Fruit fly (Drosophila melanogaster) whole organism, prepupa: Measurements from ENCODE around the gene unc-13-4A.

Experiments used
- CG10631 ChIP-seq: fragments of 200-800 bp; sonication (Bioruptor generic); optimal IDR thresholded peaks from 2 replicates; lab custom pipeline; 2016; ENCODE audit warnings: missing biosample characterization, missing genetic modification characterization
- CG10669 ChIP-seq: fragments of 200-800 bp; sonication (Bioruptor generic); optimal IDR thresholded peaks from 3 replicates; lab custom pipeline; 2018; ENCODE audit warnings: missing biosample characterization, mild to moderate bottlenecking, missing genetic modification characterization, moderate library complexity
- CG11294 ChIP-seq: fragments of 200-800 bp; sonication (Bioruptor generic); IDR thresholded peaks from 2 replicates; pipeline ENCODE4 v1.3.6; 2022; ENCODE audit warnings: missing biosample characterization, missing genetic modification characterization
- CG11762 ChIP-seq: fragments of 200-800 bp; sonication (Bioruptor generic); optimal IDR thresholded peaks from 3 replicates; lab custom pipeline; 2016; ENCODE audit warnings: missing biosample characterization, missing genetic modification characterization; ENCODE audit not compliant: insufficient read depth
- CG15336 ChIP-seq: fragments of 200-800 bp; sonication (Bioruptor generic); IDR thresholded peaks from 2 replicates; pipeline ENCODE4 v1.3.6; 2022; ENCODE audit warnings: missing biosample characterization, missing genetic modification characterization
- CG1621 ChIP-seq: fragments of 200-800 bp; sonication (Bioruptor generic); optimal IDR thresholded peaks from 3 replicates; lab custom pipeline; 2018; ENCODE audit warnings: missing biosample characterization, mild to moderate bottlenecking, missing genetic modification characterization
- CG16779 ChIP-seq: fragments of 200-800 bp; sonication (Bioruptor generic); optimal IDR thresholded peaks from 3 replicates; lab custom pipeline; 2017; ENCODE audit warnings: missing biosample characterization, mild to moderate bottlenecking, missing genetic modification characterization
- CG3032 ChIP-seq: fragments of 200-800 bp; optimal IDR thresholded peaks from 2 replicates; lab custom pipeline; 2019; ENCODE audit warnings: missing biosample characterization, mild to moderate bottlenecking, missing genetic modification characterization, moderate library complexity
- CG32006 ChIP-seq: fragments of 200-800 bp; sonication (Bioruptor generic); optimal IDR thresholded peaks from 3 replicates; lab custom pipeline; 2017; ENCODE audit warnings: missing biosample characterization, mild to moderate bottlenecking, missing genetic modification characterization
- CG34406 ChIP-seq: fragments of 200-800 bp; sonication (Bioruptor generic); optimal IDR thresholded peaks from 3 replicates; lab custom pipeline; 2016; ENCODE audit warnings: missing biosample characterization, missing genetic modification characterization
- CG3919 ChIP-seq: fragments of 200-800 bp; sonication (Bioruptor generic); optimal IDR thresholded peaks from 3 replicates; lab custom pipeline; 2016; ENCODE audit warnings: missing biosample characterization, missing genetic modification characterization
- CG4318 ChIP-seq: fragments of 200-800 bp; sonication (Bioruptor generic); optimal IDR thresholded peaks from 3 replicates; lab custom pipeline; 2017; ENCODE audit warnings: missing biosample characterization, mild to moderate bottlenecking, missing genetic modification characterization
- CG6163 ChIP-seq: fragments of 200-800 bp; sonication (Bioruptor generic); IDR thresholded peaks from 3 replicates; pipeline ENCODE4 v1.3.6; 2022; ENCODE audit warnings: missing biosample characterization, missing genetic modification characterization
- CG6276 ChIP-seq: fragments of 200-800 bp; sonication (Bioruptor generic); optimal IDR thresholded peaks from 2 replicates; lab custom pipeline; 2017; ENCODE audit warnings: missing biosample characterization, mild to moderate bottlenecking, missing genetic modification characterization
- CG6792 ChIP-seq: fragments of 200-800 bp; sonication (Bioruptor generic); optimal IDR thresholded peaks from 3 replicates; lab custom pipeline; 2016; ENCODE audit warnings: missing biosample characterization, missing genetic modification characterization
- CG6854 ChIP-seq: fragments of 200-800 bp; sonication (Bioruptor generic); optimal IDR thresholded peaks from 2 replicates; lab custom pipeline; 2017; ENCODE audit warnings: missing biosample characterization, mild to moderate bottlenecking, missing genetic modification characterization
- CG7368 ChIP-seq: fragments of 200-800 bp; sonication (Bioruptor generic); optimal IDR thresholded peaks from 3 replicates; lab custom pipeline; 2016; ENCODE audit warnings: missing biosample characterization, missing genetic modification characterization
- CG8119 ChIP-seq: fragments of 200-800 bp; sonication (Bioruptor generic); IDR thresholded peaks from 3 replicates; pipeline ENCODE4 v1.3.6; 2022; ENCODE audit warnings: missing biosample characterization, missing genetic modification characterization
- CG8319 ChIP-seq: fragments of 200-800 bp; sonication (Bioruptor generic); optimal IDR thresholded peaks from 3 replicates; lab custom pipeline; 2016; ENCODE audit warnings: missing biosample characterization, missing genetic modification characterization
- Eip75B ChIP-seq: fragments of 200-800 bp; sonication (Bioruptor generic); optimal IDR thresholded peaks from 3 replicates; lab custom pipeline; 2016; ENCODE audit warnings: missing biosample characterization, missing genetic modification characterization
- Eip78C ChIP-seq: fragments of 200-800 bp; sonication (Bioruptor generic); peaks from one replicate; lab custom pipeline; 2016; ENCODE audit warnings: missing biosample characterization, missing genetic modification characterization
- Eip93F ChIP-seq: fragments of 200-800 bp; sonication (Bioruptor generic); optimal IDR thresholded peaks from 2 replicates; lab custom pipeline; 2016; ENCODE audit warnings: missing biosample characterization, mild to moderate bottlenecking, missing genetic modification characterization
- Ets96B ChIP-seq: fragments of 200-800 bp; optimal IDR thresholded peaks from 2 replicates; lab custom pipeline; 2019; ENCODE audit warnings: missing biosample characterization, mild to moderate bottlenecking, missing genetic modification characterization, moderate library complexity
- Gug ChIP-seq: fragments of 200-800 bp; sonication (Bioruptor generic); IDR thresholded peaks from 2 replicates; pipeline ENCODE4 v1.3.6; 2022; ENCODE audit warnings: missing biosample characterization, missing genetic modification characterization
- Hr39 ChIP-seq: fragments of 200-800 bp; sonication (Bioruptor generic); optimal IDR thresholded peaks from 2 replicates; lab custom pipeline; 2016; ENCODE audit warnings: missing biosample characterization, missing genetic modification characterization
- Hr4 ChIP-seq: fragments of 200-800 bp; sonication (Bioruptor generic); optimal IDR thresholded peaks from 3 replicates; lab custom pipeline; 2016; ENCODE audit warnings: missing biosample characterization, missing genetic modification characterization
- Lpt ChIP-seq: fragments of 200-800 bp; sonication (Bioruptor generic); optimal IDR thresholded peaks from 3 replicates; lab custom pipeline; 2016; ENCODE audit warnings: missing biosample characterization, missing genetic modification characterization
- Met ChIP-seq: fragments of 200-800 bp; sonication (Bioruptor generic); optimal IDR thresholded peaks from 3 replicates; lab custom pipeline; 2016; ENCODE audit warnings: missing biosample characterization, missing genetic modification characterization
- OdsH ChIP-seq: fragments of 200-800 bp; sonication (Bioruptor generic); optimal IDR thresholded peaks from 3 replicates; lab custom pipeline; 2016; ENCODE audit warnings: missing biosample characterization, missing genetic modification characterization
- Smox ChIP-seq: fragments of 200-800 bp; sonication (Bioruptor generic); optimal IDR thresholded peaks from 3 replicates; lab custom pipeline; 2016; ENCODE audit warnings: missing biosample characterization, missing genetic modification characterization
- Sox102F ChIP-seq: fragments of 200-800 bp; sonication (Bioruptor generic); optimal IDR thresholded peaks from 2 replicates; lab custom pipeline; 2016; ENCODE audit warnings: missing biosample characterization, mild to moderate bottlenecking, missing genetic modification characterization
- Sox14 ChIP-seq: fragments of 200-800 bp; sonication (Bioruptor generic); optimal IDR thresholded peaks from 3 replicates; lab custom pipeline; 2016; ENCODE audit warnings: missing biosample characterization, missing genetic modification characterization
- achi ChIP-seq: fragments of 200-800 bp; sonication (Bioruptor generic); optimal IDR thresholded peaks from 3 replicates; lab custom pipeline; 2016; ENCODE audit warnings: missing biosample characterization, missing genetic modification characterization
- acj6 ChIP-seq: fragments of 200-800 bp; sonication (Bioruptor generic); optimal IDR thresholded peaks from 3 replicates; lab custom pipeline; 2016; ENCODE audit warnings: missing biosample characterization, missing genetic modification characterization
- cyc ChIP-seq: fragments of 200-800 bp; sonication (Bioruptor generic); optimal IDR thresholded peaks from 3 replicates; lab custom pipeline; 2016; ENCODE audit warnings: missing biosample characterization, missing genetic modification characterization
- dac ChIP-seq: fragments of 200-800 bp; sonication (Bioruptor generic); optimal IDR thresholded peaks from 2 replicates; lab custom pipeline; 2017; ENCODE audit warnings: missing biosample characterization, mild to moderate bottlenecking, missing genetic modification characterization
- dsx ChIP-seq: fragments of 200-800 bp; optimal IDR thresholded peaks from 3 replicates; lab custom pipeline; 2019; ENCODE audit warnings: missing biosample characterization, mild to moderate bottlenecking, missing genetic modification characterization, moderate library complexity; ENCODE audit not compliant: poor library complexity, severe bottlenecking
- eg ChIP-seq: fragments of 200-800 bp; sonication (Bioruptor generic); IDR thresholded peaks from 3 replicates; pipeline ENCODE4 v1.3.6; 2022; ENCODE audit warnings: missing biosample characterization, missing genetic modification characterization
- esn ChIP-seq: fragments of 200-800 bp; sonication (Bioruptor generic); optimal IDR thresholded peaks from 2 replicates; lab custom pipeline; 2016; ENCODE audit warnings: missing biosample characterization, mild to moderate bottlenecking, missing genetic modification characterization, moderate library complexity
- fd59A ChIP-seq: fragments of 200-800 bp; sonication (Bioruptor generic); optimal IDR thresholded peaks from 2 replicates; lab custom pipeline; 2017; ENCODE audit warnings: missing biosample characterization, mild to moderate bottlenecking, missing genetic modification characterization, missing genetic modification reagents
- fd85E ChIP-seq: fragments of 200-800 bp; sonication (Bioruptor generic); optimal IDR thresholded peaks from 3 replicates; lab custom pipeline; 2016; ENCODE audit warnings: missing biosample characterization, missing genetic modification characterization
- fkh ChIP-seq: fragments of 200-800 bp; sonication (Bioruptor generic); optimal IDR thresholded peaks from 3 replicates; lab custom pipeline; 2017; ENCODE audit warnings: missing biosample characterization, mild to moderate bottlenecking, missing genetic modification characterization, moderate library complexity
- net ChIP-seq: fragments of 200-800 bp; sonication (Bioruptor generic); optimal IDR thresholded peaks from 3 replicates; lab custom pipeline; 2016; ENCODE audit warnings: missing biosample characterization, missing genetic modification characterization
- pdm3 ChIP-seq: fragments of 200-800 bp; sonication (Bioruptor generic); optimal IDR thresholded peaks from 3 replicates; lab custom pipeline; 2016; ENCODE audit warnings: missing biosample characterization, missing genetic modification characterization
- spab ChIP-seq: fragments of 200-800 bp; sonication (Bioruptor generic); optimal IDR thresholded peaks from 2 replicates; lab custom pipeline; 2017; ENCODE audit warnings: missing biosample characterization, mild to moderate bottlenecking, missing genetic modification characterization, missing genetic modification reagents
- svp ChIP-seq: fragments of 200-800 bp; sonication (Bioruptor generic); peaks from one replicate; lab custom pipeline; 2016; ENCODE audit warnings: missing biosample characterization, missing genetic modification characterization
- topi ChIP-seq: fragments of 200-800 bp; sonication (Bioruptor generic); optimal IDR thresholded peaks from 3 replicates; lab custom pipeline; 2016; ENCODE audit warnings: missing biosample characterization, missing genetic modification characterization
- vri ChIP-seq: fragments of 200-800 bp; sonication (Bioruptor generic); optimal IDR thresholded peaks from 3 replicates; lab custom pipeline; 2016; ENCODE audit warnings: missing biosample characterization, mild to moderate bottlenecking, missing genetic modification characterization

The unc-13-4A gene

dm6 chr3L:7250469-7250868 is 62.2 kb downstream of the unc-13-4A start, which contains the start of gene MED4 (continued):
- TF ChIP-seq achi (GFP tag; lab: Kevin White, UChicago), result peak; percentile 75
- peak; percentile 75 for TF ChIP-seq CG7368 (GFP tag; lab: Kevin White, UChicago)
- peak; percentile 78; the same call in 2 of the 3 replicates for TF ChIP-seq CG8119 (GFP tag; lab: Robert Waterston, UW)
- TF ChIP-seq Eip78C (GFP tag; lab: Kevin White, UChicago), result peak; percentile 89
- TF ChIP-seq Eip93F, result no peak
- peak; percentile 85 for TF ChIP-seq Hr4 (GFP tag; lab: Kevin White, UChicago)
- peak; percentile 83 for TF ChIP-seq CG15336 (GFP tag; lab: Robert Waterston, UW)
- no peak for TF ChIP-seq svp
- peak; percentile 70 for TF ChIP-seq Smox
- TF ChIP-seq CG6854 (GFP tag; lab: Kevin White, UChicago), result peak; percentile 23
- TF ChIP-seq Ets96B (tag; lab: Kevin White, UChicago), result peak; percentile 65
- no peak for TF ChIP-seq Sox102F (GFP tag; lab: Kevin White, UChicago)
- TF ChIP-seq eg (GFP tag; lab: Robert Waterston, UW), result peak; percentile 91
- no peak for TF ChIP-seq vri
- TF ChIP-seq CG8319 (GFP tag; lab: Kevin White, UChicago), result no peak
- peak; percentile 74 for TF ChIP-seq dac (GFP tag; lab: Kevin White, UChicago)
- peak; percentile 80 for TF ChIP-seq net (GFP tag; lab: Kevin White, UChicago)
- TF ChIP-seq CG1621 (tag; lab: Kevin White, UChicago), result peak; percentile 68
- TF ChIP-seq CG11762 (GFP tag; lab: Kevin White, UChicago), result peak; percentile 68
- TF ChIP-seq CG34406 (GFP tag; lab: Kevin White, UChicago), result peak; percentile 65
- TF ChIP-seq fkh (GFP tag; lab: Kevin White, UChicago), result peak; percentile 78
- TF ChIP-seq Gug, result peak; percentile 63
- no peak for TF ChIP-seq CG6276
- TF ChIP-seq OdsH, result peak; percentile 75
- TF ChIP-seq CG11294 (GFP tag; lab: Robert Waterston, UW), result peak; percentile 72
- TF ChIP-seq fd85E (GFP tag; lab: Kevin White, UChicago), result no peak
- peak; percentile 71 for TF ChIP-seq Lpt
- peak; percentile 73 for TF ChIP-seq CG3032 (tag; lab: Kevin White, UChicago)
- TF ChIP-seq fd59A (GFP tag; lab: Kevin White, UChicago), result peak; percentile 42
- peak; percentile 83 for TF ChIP-seq CG6163 (GFP tag; lab: Robert Waterston, UW)
- no peak for TF ChIP-seq CG4318 (GFP tag; lab: Kevin White, UChicago)
- peak; percentile 77 for TF ChIP-seq Eip75B (GFP tag; lab: Kevin White, UChicago)
- peak; percentile 66 for TF ChIP-seq CG10669 (GFP tag; lab: Kevin White, UChicago)
- TF ChIP-seq Met (GFP tag; lab: Kevin White, UChicago), result peak; percentile 77
- peak; percentile 84 for TF ChIP-seq CG3919 (GFP tag; lab: Kevin White, UChicago)
- peak; percentile 71 for TF ChIP-seq topi (GFP tag; lab: Kevin White, UChicago)
- TF ChIP-seq Hr39 (GFP tag; lab: Kevin White, UChicago), result peak; percentile 83
- TF ChIP-seq CG32006 (GFP tag; lab: Kevin White, UChicago), result peak; percentile 73
- TF ChIP-seq, all 60 proteins: peak for 46

dm6 chr3L:7249167-7249566 is 63.5 kb downstream of the unc-13-4A start, which contains the start of gene Cdc27:
Gene Cdc27 (minus strand): TSS chr3L:7249340.
- TF ChIP-seq Sox14 (GFP tag; lab: Kevin White, UChicago) (peak; percentile 44), Met (GFP tag; lab: Kevin White, UChicago) (peak; percentile 4), CG6792 (GFP tag; lab: Kevin White, UChicago) (no peak), topi (GFP tag; lab: Kevin White, UChicago) (peak; percentile 8), dsx (GFP tag; lab: Kevin White, UChicago) (no peak), CG10631 (peak; percentile 24), Gug (no peak), CG4318 (GFP tag; lab: Kevin White, UChicago) (no peak), Eip75B (GFP tag; lab: Kevin White, UChicago) (peak; percentile 29), pdm3 (GFP tag; lab: Kevin White, UChicago) (peak; percentile 12), CG6163 (GFP tag; lab: Robert Waterston, UW) (peak; percentile 50; the same call in 1 of the 3 replicates), CG3919 (GFP tag; lab: Kevin White, UChicago) (peak; percentile 12), fkh (GFP tag; lab: Kevin White, UChicago) (peak; percentile 15), spab (GFP tag; lab: Kevin White, UChicago) (no peak), Eip78C (GFP tag; lab: Kevin White, UChicago) (peak; percentile 70), Smox (peak; percentile 4), CG16779 (tag; lab: Kevin White, UChicago) (no peak), CG15336 (GFP tag; lab: Robert Waterston, UW) (0 out of 2 replicates have a peak, but pooled peaks have one; percentile 12), esn (peak; percentile 39), achi (GFP tag; lab: Kevin White, UChicago) (peak; percentile 66), acj6 (no peak), OdsH (peak; percentile 9), Ets96B (tag; lab: Kevin White, UChicago) (peak; percentile 14), cyc (GFP tag; lab: Kevin White, UChicago) (peak; percentile 29), Hr4 (GFP tag; lab: Kevin White, UChicago) (peak; percentile 34), CG8119 (GFP tag; lab: Robert Waterston, UW) (peak; percentile 20; the same call in 1 of the 3 replicates), CG3032 (tag; lab: Kevin White, UChicago) (peak; percentile 41), CG8319 (GFP tag; lab: Kevin White, UChicago) (no peak), Hr39 (GFP tag; lab: Kevin White, UChicago) (peak; percentile 21)
